Worm (Caenorhabditis elegans) whole organism, late embryonic: ENCODE measurements around the gene ZK1098.3.

ENCODE experiments used
- ceh-2 ChIP-seq: sonication (generic microtip); optimal IDR thresholded peaks from 2 replicates; lab custom pipeline; 2016; ENCODE audit warnings: missing genotype, missing genetic modification characterization, missing compliant biosample characterization
- ceh-48 ChIP-seq: sonication (generic microtip); optimal IDR thresholded peaks from 2 replicates; lab custom pipeline; 2016; ENCODE audit warnings: missing genetic modification characterization, inconsistent platforms, missing compliant biosample characterization
- ceh-6 ChIP-seq: fragments of 200-800 bp; sonication (Bioruptor generic); optimal IDR thresholded peaks from 2 replicates; lab custom pipeline; 2018; ENCODE audit warnings: mild to moderate bottlenecking, missing genetic modification characterization, missing compliant biosample characterization
- elt-2 ChIP-seq: sonication (generic microtip); optimal IDR thresholded peaks from 2 replicates; lab custom pipeline; 2016; ENCODE audit warnings: missing genetic modification reagents, missing genetic modification characterization, missing compliant biosample characterization
- hlh-30 ChIP-seq: sonication (generic microtip); optimal IDR thresholded peaks from 2 replicates; lab custom pipeline; 2017; ENCODE audit warnings: antibody characterized with exemption, missing genetic modification characterization, missing compliant biosample characterization; ENCODE audit not compliant: insufficient read depth
- mec-3 ChIP-seq: sonication (generic microtip); optimal IDR thresholded peaks from 2 replicates; lab custom pipeline; 2016; ENCODE audit warnings: borderline replicate concordance, missing genetic modification characterization, missing compliant biosample characterization
- nfya-1 ChIP-seq: sonication (generic microtip); optimal IDR thresholded peaks from 2 replicates; lab custom pipeline; 2017; ENCODE audit warnings: missing genetic modification characterization, mild to moderate bottlenecking, missing compliant biosample characterization, antibody characterized with exemption, moderate library complexity
- nhr-11 ChIP-seq: fragments of 150-350 bp; optimal IDR thresholded peaks from 2 replicates; lab custom pipeline; 2014; ENCODE audit warnings: missing biosample characterization, missing genetic modification characterization
- pha-4 ChIP-seq: fragments of 150-350 bp; optimal IDR thresholded peaks from 2 replicates; lab custom pipeline; 2018; ENCODE audit warnings: missing biosample characterization, missing genetic modification reagents, missing genetic modification characterization
- sox-4 ChIP-seq: sonication (generic microtip); optimal IDR thresholded peaks from 2 replicates; lab custom pipeline; 2017; ENCODE audit warnings: mild to moderate bottlenecking, missing genetic modification characterization, inconsistent platforms, missing compliant biosample characterization
- tbx-7 ChIP-seq: sonication (generic microtip); optimal IDR thresholded peaks from 2 replicates; lab custom pipeline; 2016; ENCODE audit warnings: missing genotype, missing genetic modification characterization, missing compliant biosample characterization
- unc-86 ChIP-seq: sonication (generic microtip); optimal IDR thresholded peaks from 2 replicates; lab custom pipeline; 2016; ENCODE audit warnings: missing genetic modification characterization, missing compliant biosample characterization
- ztf-16 ChIP-seq: sonication (generic microtip); optimal IDR thresholded peaks from 2 replicates; lab custom pipeline; 2017; ENCODE audit warnings: missing genetic modification characterization, missing compliant biosample characterization

DNA sequence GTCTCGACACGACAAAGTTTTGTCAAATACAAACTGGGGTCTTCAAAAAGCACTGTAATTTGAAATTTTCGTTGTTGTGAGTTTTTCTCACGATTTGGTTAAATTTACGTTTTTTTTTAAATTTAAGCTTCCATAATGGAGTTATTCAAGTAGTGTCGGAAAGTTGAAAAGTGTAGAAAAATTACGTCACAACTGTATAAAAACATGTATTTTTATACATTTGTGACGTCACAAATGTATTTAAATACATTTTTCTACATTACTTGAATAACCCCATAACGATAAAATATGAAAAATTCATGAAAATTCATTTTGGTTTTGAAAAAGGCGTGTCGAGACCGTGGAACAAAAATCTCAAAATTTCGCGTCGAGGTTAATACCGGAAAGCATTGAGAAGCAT lies 41.1 kb downstream of the ZK1098.3 start:
- TF ChIP-seq nfya-1 (tag; lab: Kevin White, UChicago) = no peak
- no peak for TF ChIP-seq ceh-2 (tag; lab: Kevin White, UChicago)
- TF ChIP-seq pha-4 = no peak
- TF ChIP-seq unc-86 (tag; lab: Kevin White, UChicago) = no peak
- TF ChIP-seq ceh-48 (tag; lab: Kevin White, UChicago) = no peak
- TF ChIP-seq sox-4 (tag; lab: Kevin White, UChicago) = no peak
- TF ChIP-seq mec-3 = no peak
- no peak for TF ChIP-seq ceh-6 (GFP tag; lab: Kevin White, UChicago)
- TF ChIP-seq elt-2 (tag; lab: Kevin White, UChicago) = no peak
- TF ChIP-seq tbx-7 (tag; lab: Kevin White, UChicago) = no peak
- no peak for TF ChIP-seq hlh-30 (tag; lab: Kevin White, UChicago)
- no peak for TF ChIP-seq nhr-11 (tag; lab: Kevin White, UChicago)
- TF ChIP-seq ztf-16 = no peak
